Fruit fly (Drosophila melanogaster) whole organism, adult: ENCODE measurements around the gene smp-30.

Source experiments
- CG11617 ChIP-seq: fragments of 200-800 bp; sonication (Bioruptor generic); optimal IDR thresholded peaks from 2 replicates; lab custom pipeline; 2017; ENCODE audit warnings: mild to moderate bottlenecking, missing biosample characterization, missing genetic modification reagents, missing genetic modification characterization
- CG12768 ChIP-seq: fragments of 200-800 bp; sonication (Bioruptor generic); optimal IDR thresholded peaks from 2 replicates; lab custom pipeline; 2017; ENCODE audit warnings: missing biosample characterization, missing genetic modification characterization, mild to moderate bottlenecking, moderate library complexity, missing genetic modification reagents
- CG14711 ChIP-seq: fragments of 200-800 bp; sonication (Bioruptor generic); optimal IDR thresholded peaks from 2 replicates; lab custom pipeline; 2018; ENCODE audit warnings: missing biosample characterization, mild to moderate bottlenecking, missing genetic modification characterization, moderate library complexity
- CG1620 ChIP-seq: fragments of 200-800 bp; sonication (Bioruptor generic); optimal IDR thresholded peaks from 2 replicates; lab custom pipeline; 2016; ENCODE audit warnings: missing biosample characterization, missing genetic modification characterization
- CG33017 ChIP-seq: fragments of 200-800 bp; sonication (Bioruptor generic); optimal IDR thresholded peaks from 2 replicates; lab custom pipeline; 2018; ENCODE audit warnings: missing biosample characterization, mild to moderate bottlenecking, missing genetic modification characterization, moderate library complexity
- CG5204 ChIP-seq: fragments of 200-800 bp; sonication (Bioruptor generic); optimal IDR thresholded peaks from 2 replicates; lab custom pipeline; 2016; ENCODE audit warnings: missing biosample characterization, missing genetic modification characterization
- CG7045 ChIP-seq: fragments of 200-800 bp; sonication (Bioruptor generic); optimal IDR thresholded peaks from 2 replicates; lab custom pipeline; 2017; ENCODE audit warnings: missing biosample characterization, mild to moderate bottlenecking, missing genetic modification characterization
- CG7101 ChIP-seq: fragments of 200-800 bp; sonication (Bioruptor generic); optimal IDR thresholded peaks from 2 replicates; lab custom pipeline; 2018; ENCODE audit warnings: missing biosample characterization, mild to moderate bottlenecking, missing genetic modification characterization, moderate library complexity
- Clk ChIP-seq: fragments of 200-800 bp; sonication (Bioruptor generic); optimal IDR thresholded peaks from 2 replicates; lab custom pipeline; 2017; ENCODE audit warnings: missing biosample characterization, missing genetic modification characterization
- Crg-1 ChIP-seq: fragments of 200-800 bp; sonication (Bioruptor generic); optimal IDR thresholded peaks from 2 replicates; lab custom pipeline; 2016; ENCODE audit warnings: missing biosample characterization, missing genetic modification characterization
- Hr96 ChIP-seq: fragments of 200-800 bp; sonication (Bioruptor generic); optimal IDR thresholded peaks from 2 replicates; lab custom pipeline; 2016; ENCODE audit warnings: missing biosample characterization, missing genetic modification characterization
- Mnt ChIP-seq: fragments of 200-800 bp; sonication (Bioruptor generic); optimal IDR thresholded peaks from 2 replicates; lab custom pipeline; 2016; ENCODE audit warnings: missing biosample characterization, mild to moderate bottlenecking, missing genetic modification characterization
- bab1 ChIP-seq: fragments of 200-800 bp; sonication (Bioruptor generic); optimal IDR thresholded peaks from 3 replicates; lab custom pipeline; 2019; ENCODE audit warnings: missing biosample characterization, mild to moderate bottlenecking, missing genetic modification characterization, moderate library complexity
- cic ChIP-seq: fragments of 200-800 bp; sonication (Bioruptor generic); optimal IDR thresholded peaks from 2 replicates; lab custom pipeline; 2017; ENCODE audit warnings: missing biosample characterization, mild to moderate bottlenecking, missing genetic modification characterization, moderate library complexity
- cnc ChIP-seq, 2 experiments: fragments of >200 bp; optimal IDR thresholded peaks; 2 replicates each; lab custom pipeline; 2017
- kay ChIP-seq: fragments of 200-800 bp; sonication (Bioruptor generic); peaks from one replicate; lab custom pipeline; 2016; ENCODE audit warnings: missing biosample characterization, missing genetic modification characterization, borderline replicate concordance
- ovo ChIP-seq: fragments of 200-800 bp; sonication (Bioruptor generic); optimal IDR thresholded peaks from 2 replicates; lab custom pipeline; 2016; ENCODE audit warnings: missing biosample characterization, missing genetic modification characterization
- pad ChIP-seq: fragments of 200-800 bp; sonication (Bioruptor generic); optimal IDR thresholded peaks from 3 replicates; lab custom pipeline; 2017; ENCODE audit warnings: missing biosample characterization, missing genetic modification characterization, mild to moderate bottlenecking, moderate library complexity, missing genetic modification reagents
- tj ChIP-seq: fragments of 200-800 bp; sonication (Bioruptor generic); optimal IDR thresholded peaks from 3 replicates; lab custom pipeline; 2017; ENCODE audit warnings: missing biosample characterization, mild to moderate bottlenecking, missing genetic modification characterization, moderate library complexity
- toe ChIP-seq: fragments of 200-800 bp; sonication (Bioruptor generic); optimal IDR thresholded peaks from 2 replicates; lab custom pipeline; 2016; ENCODE audit warnings: missing biosample characterization, missing genetic modification characterization

Gene smp-30

dm6 chr3R:14747915-14748314, 3.1 kb downstream of the smp-30 start:
- no peak for TF ChIP-seq bab1 (GFP tag; lab: Kevin White, UChicago)
- peak; percentile 62 for TF ChIP-seq cic (GFP tag; lab: Kevin White, UChicago)

- TF ChIP-seq pad (GFP tag; lab: Kevin White, UChicago) (no peak), bab1 (GFP tag; lab: Kevin White, UChicago) (no peak), Hr96 (GFP tag; lab: Kevin White, UChicago) (no peak), CG7045 (GFP tag; lab: Kevin White, UChicago) (no peak), cic (GFP tag; lab: Kevin White, UChicago) (peak; percentile 84), CG33017 (tag; lab: Kevin White, UChicago) (peak; percentile 13), cnc (optimal IDR thresholded peaks at IDR 0.05; lab: Kevin White, UChicago) (peak in 1 of 2 experiments; percentile 51), Mnt (no peak), kay (GFP tag; lab: Kevin White, UChicago) (peak; percentile 95), toe (GFP tag; lab: Kevin White, UChicago) (no peak), Crg-1 (GFP tag; lab: Kevin White, UChicago) (no peak), CG1620 (no peak)
Measured at dm6 chr3R:14747259-14747856, 3.7 kb downstream of the smp-30 start.

- TF ChIP-seq cic (GFP tag; lab: Kevin White, UChicago) (peak; percentile 17), Hr96 (GFP tag; lab: Kevin White, UChicago) (no peak), kay (GFP tag; lab: Kevin White, UChicago) (peak; percentile 73)
Measured at dm6 chr3R:14744339-14745129, 6.5 kb downstream of the smp-30 start.

- TF ChIP-seq Mnt (no peak), CG33017 (tag; lab: Kevin White, UChicago) (no peak), kay (GFP tag; lab: Kevin White, UChicago) (no peak), pad (GFP tag; lab: Kevin White, UChicago) (no peak), toe (GFP tag; lab: Kevin White, UChicago) (no peak), CG14711 (no peak), CG12768 (no peak), ovo (no peak)
Measured at dm6 chr3R:14743418-14743817, 7.6 kb downstream of the smp-30 start.

dm6 chr3R:14742928-14743327, 8.1 kb downstream of the smp-30 start:
- no peak for TF ChIP-seq ovo
- TF ChIP-seq Hr96 (GFP tag; lab: Kevin White, UChicago) = no peak
- no peak for TF ChIP-seq Mnt
- TF ChIP-seq Clk (GFP tag; lab: Kevin White, UChicago) = no peak
- TF ChIP-seq CG33017 (tag; lab: Kevin White, UChicago) = peak; percentile 29
- TF ChIP-seq toe (GFP tag; lab: Kevin White, UChicago) = no peak
- TF ChIP-seq CG14711 = peak; percentile 7
- peak; percentile 80 for TF ChIP-seq bab1 (GFP tag; lab: Kevin White, UChicago)
- peak; percentile 30 for TF ChIP-seq CG7101 (tag; lab: Kevin White, UChicago)
- TF ChIP-seq kay (GFP tag; lab: Kevin White, UChicago) = peak; percentile 10
- no peak for TF ChIP-seq Crg-1 (GFP tag; lab: Kevin White, UChicago)

- TF ChIP-seq CG7101 (tag; lab: Kevin White, UChicago) = no peak
- TF ChIP-seq cic (GFP tag; lab: Kevin White, UChicago) = peak; percentile 22
- no peak for TF ChIP-seq CG12768
- no peak for TF ChIP-seq pad (GFP tag; lab: Kevin White, UChicago)
Measured at dm6 chr3R:14742064-14742463, 9.0 kb downstream of the smp-30 start.

dm6 chr3R:14741192-14741915, 9.7 kb downstream of the smp-30 start, which contains the start of the genes eff and jvl:
Gene eff, minus strand, starts transcription at chr3R:14741319.
Gene jvl, plus strand, starts transcription at chr3R:14741582.
- TF ChIP-seq Clk (GFP tag; lab: Kevin White, UChicago) = no peak
- no peak for TF ChIP-seq CG7045 (GFP tag; lab: Kevin White, UChicago)
- TF ChIP-seq CG33017 (tag; lab: Kevin White, UChicago) = no peak
- TF ChIP-seq bab1 (GFP tag; lab: Kevin White, UChicago) = peak; percentile 52
- peak; percentile 12 for TF ChIP-seq CG7101 (tag; lab: Kevin White, UChicago)
- TF ChIP-seq CG5204 (GFP tag; lab: Kevin White, UChicago) = peak; percentile 69
- TF ChIP-seq toe (GFP tag; lab: Kevin White, UChicago) = peak; percentile 51
- TF ChIP-seq CG12768 = no peak
- no peak for TF ChIP-seq cic (GFP tag; lab: Kevin White, UChicago)
- TF ChIP-seq cnc (optimal IDR thresholded peaks at IDR 0.05; lab: Kevin White, UChicago) = no peak
- no peak for TF ChIP-seq Crg-1 (GFP tag; lab: Kevin White, UChicago)
- peak; percentile 6 for TF ChIP-seq Hr96 (GFP tag; lab: Kevin White, UChicago)
- TF ChIP-seq CG1620 = peak; percentile 56
- TF ChIP-seq Mnt = peak; percentile 4
- TF ChIP-seq tj (GFP tag; lab: Kevin White, UChicago) = no peak
- TF ChIP-seq kay (GFP tag; lab: Kevin White, UChicago) = no peak
- TF ChIP-seq pad (GFP tag; lab: Kevin White, UChicago) = no peak
- no peak for TF ChIP-seq CG11617 (GFP tag; lab: Kevin White, UChicago)
- peak; percentile 29 for TF ChIP-seq CG14711
- TF ChIP-seq ovo = peak; percentile 35
